Fruit fly (Drosophila melanogaster) Kc167 (cell line): ENCODE data around the gene CG15695.

Experiments
- Sin3A ChIP-seq: fragments of >200 bp; optimal IDR thresholded peaks from 2 replicates; lab custom pipeline; 2018; ENCODE audit warnings: missing external identifiers
- h ChIP-seq: fragments of >200 bp; optimal IDR thresholded peaks from 3 replicates; lab custom pipeline; 2018; ENCODE audit warnings: missing external identifiers
- insv ChIP-seq: fragments of >200 bp; optimal IDR thresholded peaks from 3 replicates; lab custom pipeline; 2018; ENCODE audit warnings: missing external identifiers
- psq ChIP-seq: fragments of >200 bp; optimal IDR thresholded peaks from 2 replicates; lab custom pipeline; 2017; ENCODE audit warnings: missing external identifiers

DNA sequence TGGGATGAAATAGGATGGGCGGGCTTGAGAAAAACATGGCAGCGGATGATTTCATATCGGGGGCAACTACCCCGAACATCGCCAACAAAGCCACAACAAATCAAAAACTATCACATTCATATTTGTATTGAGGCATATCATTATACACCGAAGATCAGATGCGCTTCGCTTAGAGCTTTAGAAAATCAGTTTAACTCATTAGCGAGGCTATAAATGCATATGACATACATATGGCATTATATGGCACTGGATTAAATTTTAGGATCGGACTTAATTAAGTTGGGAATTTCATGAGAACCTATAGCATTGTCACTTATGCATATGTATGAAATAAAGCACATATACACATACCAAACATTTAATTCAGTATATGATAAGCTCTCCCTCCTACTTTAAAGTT, 4.4 kb downstream of the CG15695 start:
- TF ChIP-seq insv (lab: Kevin White, UChicago) (no peak), psq (lab: Kevin White, UChicago) (no peak), h (lab: Kevin White, UChicago) (no peak), Sin3A (lab: Kevin White, UChicago) (no peak)
